Worm (Caenorhabditis elegans): ENCODE data around the gene fbxc-53.

Gene fbxc-53

DNA sequence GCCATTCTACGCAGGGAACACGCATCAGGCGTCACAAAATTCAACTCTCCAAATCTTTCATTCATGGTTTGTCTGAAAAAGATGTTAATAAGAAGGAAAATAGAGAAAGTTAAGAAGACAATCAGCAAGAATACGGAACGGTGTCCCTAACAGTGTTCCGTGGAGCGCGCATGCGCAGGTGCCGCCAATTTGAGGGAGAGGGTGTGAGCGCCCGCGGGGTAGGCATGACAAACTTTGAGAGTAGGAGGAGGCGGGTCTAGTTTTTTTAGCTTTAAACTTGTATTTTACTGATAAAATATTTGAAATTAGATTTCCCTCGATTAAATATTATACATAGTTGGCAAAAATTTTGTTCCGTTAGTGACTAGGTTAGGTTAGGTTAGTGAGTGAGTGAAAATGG lies 30.7 kb upstream of the fbxc-53 start:
- TF ChIP-seq ref-1 (GFP tag; conservative IDR thresholded peaks at IDR 0.05) (no peak), T22C8.4 (GFP tag; IDR thresholded peaks at IDR 0.05) (no peak), ztf-29 (GFP tag; IDR thresholded peaks at IDR 0.05) (no peak), cog-1 (tag; optimal IDR thresholded peaks at IDR 0.05) (no peak), flt-1 (GFP tag; IDR thresholded peaks at IDR 0.05) (no peak), tab-1 (GFP tag; IDR thresholded peaks at IDR 0.05) (no peak), klf-2 (GFP tag; conservative IDR thresholded peaks at IDR 0.05) (no peak), ztf-23 (GFP tag; IDR thresholded peaks at IDR 0.05) (no peak), med-1 (GFP tag; optimal IDR thresholded peaks at IDR 0.05; ENCODE audit: insufficient read depth) (no peak)

ce11 chrII:3681365-3682083 lies 29.6 kb upstream of the fbxc-53 start, which contains the start of gene F19B10.10:
Gene F19B10.10 (minus strand): TSS chrII:3681415.
- TF ChIP-seq T22C8.4 (GFP tag; IDR thresholded peaks at IDR 0.05) = no peak
- no peak for TF ChIP-seq cog-1 (tag; optimal IDR thresholded peaks at IDR 0.05)
- no peak for TF ChIP-seq med-1 (GFP tag; optimal IDR thresholded peaks at IDR 0.05; ENCODE audit: insufficient read depth)
- TF ChIP-seq klf-2 (GFP tag; conservative IDR thresholded peaks at IDR 0.05) = no peak
- TF ChIP-seq flt-1 (GFP tag; IDR thresholded peaks at IDR 0.05) = no peak
- TF ChIP-seq ztf-23 (GFP tag; IDR thresholded peaks at IDR 0.05) = no peak
- no peak for TF ChIP-seq tab-1 (GFP tag; IDR thresholded peaks at IDR 0.05)

ce11 chrII:3682770-3683234 lies 28.3 kb upstream of the fbxc-53 start, which contains the start of gene F19B10.1:
Gene F19B10.1 (plus strand): TSS chrII:3683184.
- TF ChIP-seq tab-1 (GFP tag; IDR thresholded peaks at IDR 0.05) (no peak), T22C8.4 (GFP tag; IDR thresholded peaks at IDR 0.05) (no peak), klf-2 (GFP tag; conservative IDR thresholded peaks at IDR 0.05) (no peak), med-1 (GFP tag; optimal IDR thresholded peaks at IDR 0.05; ENCODE audit: insufficient read depth) (no peak), ztf-23 (GFP tag; IDR thresholded peaks at IDR 0.05) (no peak), flt-1 (GFP tag; IDR thresholded peaks at IDR 0.05) (no peak), ref-1 (GFP tag; conservative IDR thresholded peaks at IDR 0.05) (no peak), ztf-29 (GFP tag; IDR thresholded peaks at IDR 0.05) (no peak), cog-1 (tag; optimal IDR thresholded peaks at IDR 0.05) (no peak)

ce11 chrII:3684487-3685067 lies 26.5 kb upstream of the fbxc-53 start:
- no peak for TF ChIP-seq tab-1 (GFP tag; IDR thresholded peaks at IDR 0.05)
- no peak for TF ChIP-seq flt-1 (GFP tag; IDR thresholded peaks at IDR 0.05)
- no peak for TF ChIP-seq cog-1 (tag; optimal IDR thresholded peaks at IDR 0.05)
- no peak for TF ChIP-seq med-1 (GFP tag; optimal IDR thresholded peaks at IDR 0.05; ENCODE audit: insufficient read depth)
- TF ChIP-seq T22C8.4 (GFP tag; IDR thresholded peaks at IDR 0.05) = no peak
- no peak for TF ChIP-seq ztf-23 (GFP tag; IDR thresholded peaks at IDR 0.05)
- no peak for TF ChIP-seq ref-1 (GFP tag; conservative IDR thresholded peaks at IDR 0.05)
- no peak for TF ChIP-seq klf-2 (GFP tag; conservative IDR thresholded peaks at IDR 0.05)
- TF ChIP-seq ztf-29 (GFP tag; IDR thresholded peaks at IDR 0.05) = no peak

- TF ChIP-seq flt-1 (GFP tag; IDR thresholded peaks at IDR 0.05) (no peak), cog-1 (tag; optimal IDR thresholded peaks at IDR 0.05) (no peak), med-1 (GFP tag; optimal IDR thresholded peaks at IDR 0.05; ENCODE audit: insufficient read depth) (no peak)
Observed at ce11 chrII:3688333-3688732, 22.8 kb upstream of the fbxc-53 start, which contains the start of gene ifas-1. Gene ifas-1 (minus strand): TSS chrII:3688719.

DNA sequence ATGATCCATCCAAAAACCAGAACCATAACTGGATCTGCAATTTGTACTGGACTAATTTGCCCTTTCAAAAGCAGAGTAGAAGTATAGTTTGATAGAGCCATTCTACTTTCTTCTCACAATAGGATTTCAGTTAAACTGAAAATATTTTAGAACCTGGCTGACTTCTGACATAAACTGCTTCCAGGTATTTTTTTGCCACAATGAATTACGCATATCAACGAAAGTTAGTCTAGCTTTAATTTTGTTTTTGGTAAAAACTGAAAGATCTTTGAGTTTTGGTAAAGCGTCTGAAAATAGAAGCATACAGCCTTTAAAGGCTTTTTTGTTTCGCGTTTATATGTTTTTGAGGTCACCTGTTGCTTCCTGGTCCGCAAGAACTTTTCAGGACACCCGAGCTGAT lies 20.4 kb upstream of the fbxc-53 start, which contains the start of gene srx-101:
Gene srx-101 (minus strand): TSS at position 101 of the 400 bp plus-strand sequence.
- TF ChIP-seq ztf-29 (GFP tag; IDR thresholded peaks at IDR 0.05) = no peak
- TF ChIP-seq med-1 (GFP tag; optimal IDR thresholded peaks at IDR 0.05; ENCODE audit: insufficient read depth) = no peak
- TF ChIP-seq klf-2 (GFP tag; conservative IDR thresholded peaks at IDR 0.05) = no peak
- TF ChIP-seq ref-1 (GFP tag; conservative IDR thresholded peaks at IDR 0.05) = no peak
- no peak for TF ChIP-seq flt-1 (GFP tag; IDR thresholded peaks at IDR 0.05)
- TF ChIP-seq tab-1 (GFP tag; IDR thresholded peaks at IDR 0.05) = no peak
- no peak for TF ChIP-seq ztf-23 (GFP tag; IDR thresholded peaks at IDR 0.05)
- TF ChIP-seq cog-1 (tag; optimal IDR thresholded peaks at IDR 0.05) = no peak
- no peak for TF ChIP-seq T22C8.4 (GFP tag; IDR thresholded peaks at IDR 0.05)

ce11 chrII:3694664-3695063 lies 16.4 kb upstream of the fbxc-53 start, which contains the start of gene srx-102:
Gene srx-102 (minus strand): TSS chrII:3694764.
- no peak for TF ChIP-seq cog-1 (tag; optimal IDR thresholded peaks at IDR 0.05)
- no peak for TF ChIP-seq T22C8.4 (GFP tag; IDR thresholded peaks at IDR 0.05)
- TF ChIP-seq ztf-23 (GFP tag; IDR thresholded peaks at IDR 0.05) = no peak
- no peak for TF ChIP-seq flt-1 (GFP tag; IDR thresholded peaks at IDR 0.05)
- TF ChIP-seq ref-1 (GFP tag; conservative IDR thresholded peaks at IDR 0.05) = no peak
- TF ChIP-seq med-1 (GFP tag; optimal IDR thresholded peaks at IDR 0.05; ENCODE audit: insufficient read depth) = no peak
- TF ChIP-seq tab-1 (GFP tag; IDR thresholded peaks at IDR 0.05) = no peak
- TF ChIP-seq klf-2 (GFP tag; conservative IDR thresholded peaks at IDR 0.05) = no peak
- no peak for TF ChIP-seq ztf-29 (GFP tag; IDR thresholded peaks at IDR 0.05)

DNA sequence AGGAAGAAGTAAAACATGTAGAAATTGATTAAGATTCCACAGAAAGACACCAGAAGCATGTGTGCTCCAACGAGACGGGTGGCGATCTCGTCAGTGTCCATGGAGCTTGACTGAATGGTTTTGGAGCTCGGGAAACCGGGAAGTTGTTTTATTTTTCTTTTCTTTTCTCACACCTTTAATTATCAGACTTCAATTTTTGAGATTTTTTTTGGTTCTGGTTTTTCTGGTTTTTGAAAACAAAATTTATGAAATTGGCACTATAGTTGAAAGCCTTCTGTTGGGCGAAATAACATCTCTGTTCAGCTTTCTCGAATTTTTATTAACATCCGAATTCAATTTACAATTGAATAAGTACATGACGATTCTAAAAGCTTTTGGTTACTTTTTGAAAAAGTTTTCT lies 11.5 kb upstream of the fbxc-53 start, which contains the start of gene srx-104:
Gene srx-104 (minus strand): TSS at position 101 of the 400 bp plus-strand sequence.
- TF ChIP-seq cog-1 (tag; optimal IDR thresholded peaks at IDR 0.05) = no peak
- no peak for TF ChIP-seq tab-1 (GFP tag; IDR thresholded peaks at IDR 0.05)
- no peak for TF ChIP-seq med-1 (GFP tag; optimal IDR thresholded peaks at IDR 0.05; ENCODE audit: insufficient read depth)
- no peak for TF ChIP-seq ref-1 (GFP tag; conservative IDR thresholded peaks at IDR 0.05)
- TF ChIP-seq ztf-23 (GFP tag; IDR thresholded peaks at IDR 0.05) = no peak
- no peak for TF ChIP-seq T22C8.4 (GFP tag; IDR thresholded peaks at IDR 0.05)
- no peak for TF ChIP-seq ztf-29 (GFP tag; IDR thresholded peaks at IDR 0.05)
- TF ChIP-seq klf-2 (GFP tag; conservative IDR thresholded peaks at IDR 0.05) = no peak
- TF ChIP-seq flt-1 (GFP tag; IDR thresholded peaks at IDR 0.05) = no peak

- TF ChIP-seq ztf-23 (GFP tag; IDR thresholded peaks at IDR 0.05) = no peak
- no peak for TF ChIP-seq med-1 (GFP tag; optimal IDR thresholded peaks at IDR 0.05; ENCODE audit: insufficient read depth)
- no peak for TF ChIP-seq tab-1 (GFP tag; IDR thresholded peaks at IDR 0.05)
- no peak for TF ChIP-seq flt-1 (GFP tag; IDR thresholded peaks at IDR 0.05)
- no peak for TF ChIP-seq ref-1 (GFP tag; conservative IDR thresholded peaks at IDR 0.05)
- no peak for TF ChIP-seq ztf-29 (GFP tag; IDR thresholded peaks at IDR 0.05)
- no peak for TF ChIP-seq cog-1 (tag; optimal IDR thresholded peaks at IDR 0.05)
Observed at ce11 chrII:3701305-3701704, 9.8 kb upstream of the fbxc-53 start, which contains the start of gene srx-105. Gene srx-105 (minus strand): TSS chrII:3701405.

Measured in whole organism, midembryonic.